Worm (Caenorhabditis elegans) whole organism, young adult: ENCODE results near the gene kqt-1.

ENCODE experiments used
- D2030.7 ChIP-seq: fragments of 200-800 bp; sonication (Bioruptor generic); IDR thresholded peaks from 2 replicates; pipeline ENCODE4 v1.3.6; 2022; ENCODE audit warnings: missing genetic modification reagents, missing genetic modification characterization, missing compliant biosample characterization
- F49E8.2 ChIP-seq: sonication (generic microtip); optimal IDR thresholded peaks from 3 replicates; lab custom pipeline; 2017; ENCODE audit warnings: missing genetic modification characterization, mild to moderate bottlenecking, missing compliant biosample characterization, antibody characterized with exemption, moderate library complexity; ENCODE audit not compliant: insufficient read depth
- ceh-58 ChIP-seq: fragments of 200-800 bp; sonication (Bioruptor generic); IDR thresholded peaks from 2 replicates; pipeline ENCODE4 v1.3.6; 2022; ENCODE audit warnings: missing genetic modification characterization, missing compliant biosample characterization
- chd-7 ChIP-seq: sonication (generic microtip); optimal IDR thresholded peaks from 2 replicates; lab custom pipeline; 2016; ENCODE audit warnings: mild to moderate bottlenecking, missing genetic modification characterization, moderate library complexity, missing compliant biosample characterization
- lin-35 ChIP-seq, 3 experiments: fragments of 150-350 bp in 2 of 3; sonication (generic microtip) in 1 of 3; optimal IDR thresholded peaks; 2 replicates each; lab custom pipeline; 2014 to 2018; ENCODE audit warnings: missing biosample characterization in 3 of 3, missing genetic modification characterization in 3 of 3, missing genetic modification reagents in 3 of 3
- lin-54 ChIP-seq: fragments of 200-800 bp; sonication (Bioruptor generic); optimal IDR thresholded peaks from 2 replicates; lab custom pipeline; 2018; ENCODE audit warnings: mild to moderate bottlenecking, missing genetic modification characterization, missing compliant biosample characterization
- lsy-27 ChIP-seq: sonication (generic microtip); optimal IDR thresholded peaks from 2 replicates; lab custom pipeline; 2017; ENCODE audit warnings: missing genetic modification characterization, mild to moderate bottlenecking, missing compliant biosample characterization, antibody characterized with exemption, missing genotype, borderline replicate concordance; ENCODE audit not compliant: insufficient read depth
- pha-4 ChIP-seq: fragments of 150-350 bp; sonication (generic microtip); optimal IDR thresholded peaks from 2 replicates; lab custom pipeline; 2014; ENCODE audit warnings: missing biosample characterization, missing genetic modification reagents, missing genetic modification characterization
- unc-130 ChIP-seq: sonication (generic microtip); optimal IDR thresholded peaks from 2 replicates; lab custom pipeline; 2016; ENCODE audit warnings: missing genetic modification reagents, missing genetic modification characterization, missing compliant biosample characterization
- ztf-6 ChIP-seq: fragments of 200-800 bp; sonication (Bioruptor generic); IDR thresholded peaks from 2 replicates; pipeline ENCODE4 v1.3.6; 2022; ENCODE audit warnings: missing genetic modification reagents, missing genetic modification characterization, missing compliant biosample characterization

DNA sequence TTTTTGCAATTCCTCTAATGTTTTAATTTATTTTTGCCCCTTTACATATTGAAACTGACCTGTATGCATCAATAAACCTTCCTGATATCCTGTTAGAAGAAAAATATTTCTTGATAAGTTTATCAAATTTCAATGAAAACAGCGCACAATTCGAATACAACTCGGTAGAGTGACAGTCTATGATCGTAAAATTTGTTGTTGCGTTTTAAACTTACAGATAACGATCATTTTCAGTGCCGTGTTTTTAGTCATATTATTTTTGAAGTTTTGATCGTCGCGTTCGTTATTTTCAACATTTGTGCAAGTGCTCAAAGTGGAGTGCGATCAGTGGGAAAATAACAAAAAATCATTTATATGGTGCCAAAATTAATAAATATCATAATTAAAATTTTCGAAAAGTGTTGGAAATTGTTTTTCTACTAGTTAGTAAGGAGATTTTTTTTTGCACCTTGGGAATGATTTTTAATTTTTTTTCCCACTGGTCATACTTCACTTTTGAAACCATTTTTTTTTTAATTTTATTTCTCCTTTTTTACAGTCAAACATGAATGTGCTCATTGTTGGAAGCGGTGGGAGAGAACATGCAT lies 55.6 kb downstream of the kqt-1 start, which contains the start of gene F38B6.4:
- TF ChIP-seq ztf-6 (GFP tag; lab: Robert Waterston, UW): no peak
- TF ChIP-seq unc-130 (GFP tag; lab: Kevin White, UChicago): no peak
- TF ChIP-seq chd-7: no peak
- no peak for TF ChIP-seq pha-4 (tag; lab: Kevin White, UChicago)
- no peak for TF ChIP-seq F49E8.2 (tag; lab: Kevin White, UChicago)
- no peak for TF ChIP-seq lsy-27 (tag; lab: Kevin White, UChicago)
- TF ChIP-seq lin-35 (GFP tag; optimal IDR thresholded peaks at IDR 0.05; lab: Kevin White, UChicago): no peak
- TF ChIP-seq ceh-58 (GFP tag; lab: Robert Waterston, UW): no peak
- no peak for TF ChIP-seq lin-54
- TF ChIP-seq D2030.7 (GFP tag; lab: Robert Waterston, UW): no peak
